Fruit fly (Drosophila melanogaster): ENCODE measurements around the gene CG31788.

The CG31788 gene

DNA sequence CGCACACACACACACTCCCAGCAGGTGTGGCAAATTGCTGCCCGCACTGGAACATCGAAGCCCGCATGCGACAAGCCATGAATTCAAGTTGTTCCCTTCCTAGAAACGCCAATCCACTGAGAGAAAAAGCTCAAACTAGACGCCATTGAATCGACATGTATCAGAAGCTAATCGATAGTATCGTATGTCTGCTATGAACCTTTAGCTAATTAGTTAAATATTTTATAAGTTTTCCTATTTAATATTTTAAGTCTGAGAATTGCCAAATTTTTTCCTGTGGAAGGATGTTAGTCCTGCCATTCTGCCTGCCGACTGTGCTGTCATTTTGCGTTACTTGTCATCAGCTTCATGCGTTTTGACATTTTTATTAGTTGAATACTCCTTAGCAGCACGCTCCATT lies 10.0 kb upstream of the CG31788 start:
- no peak for TF ChIP-seq psq (optimal IDR thresholded peaks at IDR 0.05)
- no peak for TF ChIP-seq Dll (optimal IDR thresholded peaks at IDR 0.05)
- TF ChIP-seq pan (optimal IDR thresholded peaks at IDR 0.05), result no peak
- no peak for TF ChIP-seq CG8478 (optimal IDR thresholded peaks at IDR 0.05)
- TF ChIP-seq EcR (GFP tag; optimal IDR thresholded peaks at IDR 0.05), result no peak
- no peak for TF ChIP-seq usp (GFP tag; optimal IDR thresholded peaks at IDR 0.05)

DNA sequence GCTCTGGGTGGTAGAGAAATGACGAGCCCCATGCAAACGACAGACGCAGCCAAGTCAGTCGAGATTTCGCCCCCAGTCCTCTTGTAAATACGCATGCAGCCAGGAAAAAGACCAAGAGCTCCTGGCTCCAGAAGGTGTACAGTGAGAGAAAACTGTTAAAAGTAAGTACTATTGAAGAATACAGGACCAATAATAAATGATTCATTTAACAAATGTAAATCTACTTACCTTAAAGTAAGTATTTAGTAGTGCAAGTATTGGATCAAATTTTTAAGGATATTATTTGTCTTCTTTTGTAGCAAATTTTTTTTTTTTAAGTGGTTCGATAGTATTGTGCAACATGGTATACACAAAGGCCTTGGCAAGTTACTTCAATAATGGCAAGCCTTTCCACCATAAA lies 21.3 kb downstream of the CG31788 start:
- TF ChIP-seq EcR (GFP tag; optimal IDR thresholded peaks at IDR 0.05) (no peak), usp (GFP tag; optimal IDR thresholded peaks at IDR 0.05) (no peak), pan (optimal IDR thresholded peaks at IDR 0.05) (no peak), CG8478 (optimal IDR thresholded peaks at IDR 0.05) (no peak), psq (optimal IDR thresholded peaks at IDR 0.05) (no peak), Dll (optimal IDR thresholded peaks at IDR 0.05) (no peak)

DNA sequence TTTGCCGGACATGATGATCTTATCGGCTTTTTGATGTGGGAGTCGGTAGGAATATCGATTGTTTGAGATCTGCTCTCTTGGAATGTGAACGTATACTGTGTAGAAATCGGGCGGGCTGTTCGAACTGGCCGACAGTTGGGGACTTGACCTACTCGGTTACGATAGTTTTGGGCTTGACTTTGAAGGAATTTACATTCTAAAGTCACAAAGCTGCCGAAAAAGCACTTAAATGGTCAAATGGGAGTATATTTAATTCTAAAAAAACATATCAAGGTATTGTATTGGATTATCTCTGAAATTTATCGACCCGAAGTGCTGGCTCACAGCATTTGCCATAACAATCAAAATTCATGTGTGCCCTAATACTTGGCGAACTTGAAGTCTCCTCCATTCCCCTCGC lies 48.6 kb downstream of the CG31788 start, which contains the start of gene CG31802:
CG31802 (minus strand) TSS at position 101 of the 400 bp plus-strand sequence.
- no peak for TF ChIP-seq psq (optimal IDR thresholded peaks at IDR 0.05)
